Fruit fly (Drosophila melanogaster) whole organism, embryonic: Measurements from ENCODE around the gene CG15553.

Experiments used
- Ada2b ChIP-seq: fragments of 200-800 bp; sonication (Bioruptor generic); IDR thresholded peaks from 2 replicates; pipeline ENCODE4 v1.3.6; 2022; ENCODE audit warnings: missing biosample characterization, missing genetic modification characterization
- Antp ChIP-seq: fragments of 200-800 bp; sonication (Bioruptor generic); optimal IDR thresholded peaks from 3 replicates; lab custom pipeline; 2016; ENCODE audit warnings: missing biosample characterization, missing genetic modification characterization
- B-H1 ChIP-seq: fragments of 200-800 bp; sonication (Bioruptor generic); IDR thresholded peaks from 3 replicates; pipeline ENCODE4 v1.3.6; 2022; ENCODE audit warnings: missing biosample characterization, missing genetic modification characterization
- CG10979 ChIP-seq: fragments of 200-800 bp; sonication (Bioruptor generic); optimal IDR thresholded peaks from 2 replicates; lab custom pipeline; 2018; ENCODE audit warnings: missing biosample characterization, mild to moderate bottlenecking, missing genetic modification characterization, moderate library complexity
- CG11695 ChIP-seq: fragments of 200-800 bp; sonication (Bioruptor generic); IDR thresholded peaks from 3 replicates; pipeline ENCODE4 v1.3.6; 2022; ENCODE audit warnings: missing biosample characterization, missing genetic modification characterization
- CG11723 ChIP-seq: fragments of 200-800 bp; sonication (Bioruptor generic); optimal IDR thresholded peaks from 2 replicates; lab custom pipeline; 2017; ENCODE audit warnings: missing biosample characterization, mild to moderate bottlenecking, missing genetic modification characterization
- CG12236 ChIP-seq: fragments of 200-800 bp; sonication (Bioruptor generic); optimal IDR thresholded peaks from 2 replicates; lab custom pipeline; 2016; ENCODE audit warnings: missing biosample characterization, missing genetic modification characterization
- CG12659 ChIP-seq: fragments of 200-800 bp; sonication (Bioruptor generic); optimal IDR thresholded peaks from 3 replicates; lab custom pipeline; 2017; ENCODE audit warnings: mild to moderate bottlenecking, missing biosample characterization, missing genetic modification reagents, missing genetic modification characterization
- CG14050 ChIP-seq: fragments of 200-800 bp; sonication (Bioruptor generic); IDR thresholded peaks from 3 replicates; pipeline ENCODE4 v1.3.6; 2022; ENCODE audit warnings: missing biosample characterization, missing genetic modification characterization
- CG17359 ChIP-seq: fragments of 200-800 bp; sonication (Bioruptor generic); optimal IDR thresholded peaks from 3 replicates; lab custom pipeline; 2018; ENCODE audit warnings: missing biosample characterization, mild to moderate bottlenecking, missing genetic modification characterization, moderate library complexity
- CG17385 ChIP-seq: fragments of 200-800 bp; sonication (Bioruptor generic); optimal IDR thresholded peaks from 3 replicates; lab custom pipeline; 2018; ENCODE audit warnings: missing biosample characterization, mild to moderate bottlenecking, missing genetic modification characterization
- CG17829 ChIP-seq: fragments of 200-800 bp; optimal IDR thresholded peaks from 2 replicates; lab custom pipeline; 2019; ENCODE audit warnings: missing biosample characterization, mild to moderate bottlenecking, missing genetic modification characterization, moderate library complexity
- CG2889 ChIP-seq: fragments of 200-800 bp; sonication (Bioruptor generic); IDR thresholded peaks from 3 replicates; pipeline ENCODE4 v1.3.6; 2022; ENCODE audit warnings: missing biosample characterization, missing genetic modification characterization
- CG4707 ChIP-seq: fragments of 200-800 bp; sonication (Bioruptor generic); optimal IDR thresholded peaks from 2 replicates; lab custom pipeline; 2018; ENCODE audit warnings: missing biosample characterization, mild to moderate bottlenecking, missing genetic modification characterization, moderate library complexity
- CG5953 ChIP-seq: fragments of 200-800 bp; sonication (Bioruptor generic); IDR thresholded peaks from 2 replicates; pipeline ENCODE4 v1.3.6; 2022; ENCODE audit warnings: missing biosample characterization, missing genetic modification characterization
- CG6654 ChIP-seq: fragments of 200-800 bp; sonication (Bioruptor generic); optimal IDR thresholded peaks from 2 replicates; lab custom pipeline; 2017; ENCODE audit warnings: missing biosample characterization, mild to moderate bottlenecking, missing genetic modification characterization
- CG6813 ChIP-seq: fragments of 200-800 bp; sonication (Bioruptor generic); optimal IDR thresholded peaks from 2 replicates; lab custom pipeline; 2017; ENCODE audit warnings: missing biosample characterization, missing genetic modification characterization, mild to moderate bottlenecking, moderate library complexity, missing genetic modification reagents
- CG8089 ChIP-seq: fragments of 200-800 bp; sonication (Bioruptor generic); optimal IDR thresholded peaks from 3 replicates; lab custom pipeline; 2016; ENCODE audit warnings: missing biosample characterization, missing genetic modification characterization
- Chrac-16 ChIP-seq: fragments of 200-800 bp; sonication (Bioruptor generic); optimal IDR thresholded peaks from 3 replicates; lab custom pipeline; 2016; ENCODE audit warnings: missing biosample characterization, missing genetic modification characterization
- CoRest ChIP-seq: fragments of 200-800 bp; sonication (Bioruptor generic); optimal IDR thresholded peaks from 3 replicates; lab custom pipeline; 2018; ENCODE audit warnings: missing biosample characterization, mild to moderate bottlenecking, missing genetic modification characterization, moderate library complexity
- D19B ChIP-seq: fragments of 200-800 bp; sonication (Bioruptor generic); optimal IDR thresholded peaks from 2 replicates; lab custom pipeline; 2017; ENCODE audit warnings: missing biosample characterization, mild to moderate bottlenecking, missing genetic modification characterization
- Elba2 ChIP-seq: fragments of 200-800 bp; sonication (Bioruptor generic); optimal IDR thresholded peaks from 3 replicates; lab custom pipeline; 2016; ENCODE audit warnings: missing biosample characterization, missing genetic modification characterization
- HLH54F ChIP-seq: fragments of 200-800 bp; sonication (Bioruptor generic); optimal IDR thresholded peaks from 3 replicates; lab custom pipeline; 2016; ENCODE audit warnings: missing biosample characterization, missing genetic modification characterization
- Mad ChIP-seq: fragments of 200-800 bp; sonication (Bioruptor generic); optimal IDR thresholded peaks from 2 replicates; lab custom pipeline; 2016; ENCODE audit warnings: missing biosample characterization, missing genetic modification characterization
- Oaz ChIP-seq: fragments of 200-800 bp; sonication (Bioruptor generic); IDR thresholded peaks from 2 replicates; pipeline ENCODE4 v1.3.6; 2022; ENCODE audit warnings: missing biosample characterization, missing genetic modification characterization
- Ravus ChIP-seq: fragments of 200-800 bp; sonication (Bioruptor generic); IDR thresholded peaks from 2 replicates; pipeline ENCODE4 v1.3.6; 2022; ENCODE audit warnings: missing biosample characterization, missing genetic modification characterization
- Rfx ChIP-seq: fragments of 200-800 bp; sonication (Bioruptor generic); IDR thresholded peaks from 2 replicates; pipeline ENCODE4 v1.3.6; 2022; ENCODE audit warnings: missing biosample characterization, missing genetic modification characterization
- Rx ChIP-seq: fragments of 200-800 bp; sonication (Bioruptor generic); IDR thresholded peaks from 2 replicates; pipeline ENCODE4 v1.3.6; 2022; ENCODE audit warnings: missing biosample characterization, missing genetic modification characterization
- Sox102F ChIP-seq: fragments of 200-800 bp; sonication (Bioruptor generic); optimal IDR thresholded peaks from 2 replicates; lab custom pipeline; 2018; ENCODE audit warnings: missing biosample characterization, mild to moderate bottlenecking, missing genetic modification characterization, moderate library complexity
- bcd ChIP-seq: fragments of 200-800 bp; sonication (Bioruptor generic); optimal IDR thresholded peaks from 2 replicates; lab custom pipeline; 2017; ENCODE audit warnings: missing biosample characterization, mild to moderate bottlenecking, missing genetic modification characterization
- bsh ChIP-seq, 2 experiments: fragments of 200-800 bp; sonication (Bioruptor generic); optimal IDR thresholded peaks; 2 replicates each; lab custom pipeline; 2017 to 2018; ENCODE audit warnings: mild to moderate bottlenecking in 2 of 2, missing biosample characterization in 2 of 2, missing genetic modification characterization in 2 of 2, moderate library complexity in 1 of 2
- chn ChIP-seq: fragments of 200-800 bp; sonication (Bioruptor generic); optimal IDR thresholded peaks from 2 replicates; lab custom pipeline; 2016; ENCODE audit warnings: missing biosample characterization, missing genetic modification characterization
- ci ChIP-seq: fragments of 200-800 bp; sonication (Bioruptor generic); IDR thresholded peaks from 3 replicates; pipeline ENCODE4 v1.3.6; 2022; ENCODE audit warnings: missing biosample characterization, missing genetic modification characterization
- crc ChIP-seq: fragments of 200-800 bp; sonication (Bioruptor generic); optimal IDR thresholded peaks from 2 replicates; lab custom pipeline; 2016; ENCODE audit warnings: missing biosample characterization, missing genetic modification characterization
- croc ChIP-seq: fragments of 200-800 bp; sonication (Bioruptor generic); conservative IDR thresholded peaks from 3 replicates; pipeline ENCODE4 v1.3.6; 2022; ENCODE audit warnings: missing biosample characterization, missing genetic modification characterization
- dimm ChIP-seq: fragments of 200-800 bp; sonication (Bioruptor generic); IDR thresholded peaks from 2 replicates; pipeline ENCODE4 v1.3.6; 2022; ENCODE audit warnings: missing biosample characterization, missing genetic modification characterization
- dmrt99B ChIP-seq: fragments of 200-800 bp; sonication (Bioruptor generic); optimal IDR thresholded peaks from 2 replicates; lab custom pipeline; 2018; ENCODE audit warnings: missing biosample characterization, mild to moderate bottlenecking, missing genetic modification characterization, moderate library complexity
- gcm2 ChIP-seq: fragments of 200-800 bp; sonication (Bioruptor generic); optimal IDR thresholded peaks from 2 replicates; lab custom pipeline; 2016; ENCODE audit warnings: missing biosample characterization, missing genetic modification characterization
- gfzf ChIP-seq: fragments of 200-800 bp; sonication (Bioruptor generic); optimal IDR thresholded peaks from 2 replicates; lab custom pipeline; 2016; ENCODE audit warnings: missing biosample characterization, mild to moderate bottlenecking, missing genetic modification characterization, moderate library complexity
- jing ChIP-seq: fragments of 200-800 bp; sonication (Bioruptor generic); optimal IDR thresholded peaks from 2 replicates; lab custom pipeline; 2018; ENCODE audit warnings: missing biosample characterization, mild to moderate bottlenecking, missing genetic modification characterization
- lilli ChIP-seq: fragments of 200-800 bp; sonication (Bioruptor generic); optimal IDR thresholded peaks from 3 replicates; lab custom pipeline; 2016; ENCODE audit warnings: missing biosample characterization, missing genetic modification characterization
- peb ChIP-seq: fragments of 200-800 bp; sonication (Bioruptor generic); IDR thresholded peaks from 2 replicates; pipeline ENCODE4 v1.3.6; 2022; ENCODE audit warnings: missing biosample characterization, missing genetic modification characterization
- row ChIP-seq: fragments of 200-800 bp; sonication (Bioruptor generic); IDR thresholded peaks from 3 replicates; pipeline ENCODE4 v1.3.6; 2022; ENCODE audit warnings: missing biosample characterization, missing genetic modification characterization
- slp2 ChIP-seq: fragments of 200-800 bp; sonication (Bioruptor generic); optimal IDR thresholded peaks from 2 replicates; lab custom pipeline; 2016; ENCODE audit warnings: missing biosample characterization, missing genetic modification characterization
- stwl ChIP-seq: fragments of 200-800 bp; sonication (Bioruptor generic); optimal IDR thresholded peaks from 3 replicates; lab custom pipeline; 2018; ENCODE audit warnings: missing biosample characterization, mild to moderate bottlenecking, missing genetic modification characterization, moderate library complexity
- vfl ChIP-seq: fragments of 200-800 bp; sonication (Bioruptor generic); optimal IDR thresholded peaks from 2 replicates; lab custom pipeline; 2016; ENCODE audit warnings: missing biosample characterization, missing genetic modification characterization
- vnd ChIP-seq: fragments of 200-800 bp; sonication (Bioruptor generic); IDR thresholded peaks from 3 replicates; pipeline ENCODE4 v1.3.6; 2022; ENCODE audit warnings: missing biosample characterization, missing genetic modification characterization; ENCODE audit not compliant: partially characterized antibody
- wor ChIP-seq: fragments of 200-800 bp; sonication (Bioruptor generic); IDR thresholded peaks from 2 replicates; pipeline ENCODE4 v1.3.6; 2022; ENCODE audit warnings: missing biosample characterization, missing genetic modification characterization

CG15553 gene

DNA sequence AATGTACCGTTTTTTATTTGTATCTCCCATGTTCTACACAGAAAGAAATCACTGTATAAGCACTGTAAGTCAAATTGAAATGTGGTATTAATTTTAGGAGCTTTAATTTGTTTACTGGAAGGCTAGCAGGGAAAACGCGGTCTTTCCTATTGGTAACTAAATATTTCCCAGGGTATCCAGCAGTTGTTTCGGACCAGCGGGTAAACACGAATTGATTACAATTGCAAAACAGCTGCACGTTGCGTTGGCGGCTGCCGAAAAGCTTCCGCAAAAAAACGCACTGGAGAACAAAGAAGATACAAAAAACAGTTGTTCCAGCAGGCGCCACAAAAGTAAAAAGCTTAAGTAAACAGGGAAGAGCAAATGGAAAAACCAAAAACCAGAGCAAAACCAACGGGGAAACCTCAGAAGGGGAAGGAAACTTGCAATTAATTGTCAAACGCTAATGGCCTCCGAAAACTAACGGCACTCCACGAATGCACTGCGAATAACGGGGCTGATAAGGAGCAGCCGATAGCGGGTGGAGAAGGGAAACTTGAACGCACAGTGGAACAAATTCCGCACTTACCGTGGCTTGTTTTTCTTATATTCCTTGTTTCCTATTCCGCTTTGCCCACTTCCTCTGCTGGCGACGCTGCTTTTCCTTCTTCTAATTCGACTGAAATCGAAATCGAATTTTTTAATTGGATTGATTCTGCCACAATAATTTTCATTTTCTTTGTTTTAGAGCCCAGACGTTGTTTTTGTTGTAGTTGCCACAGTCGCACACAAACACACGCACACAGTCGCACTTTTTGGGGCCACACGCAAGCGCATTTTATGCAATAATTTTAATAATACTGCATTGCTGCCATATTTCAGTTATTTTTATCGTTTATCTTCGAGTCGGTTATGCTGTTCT, 40.9 kb downstream of the CG15553 start (continued):
- TF ChIP-seq CG2889 (GFP tag; lab: Robert Waterston, UW) (0 out of 3 replicates have a peak, but pooled peaks have one; percentile 7), CG6654 (GFP tag; lab: Kevin White, UChicago) (peak; percentile 12), Sox102F (GFP tag; lab: Kevin White, UChicago) (peak; percentile 51), Ravus (GFP tag; lab: Robert Waterston, UW) (no peak), HLH54F (GFP tag; lab: Kevin White, UChicago) (peak; percentile 3), croc (GFP tag; lab: Robert Waterston, UW) (no peak), CG5953 (GFP tag; lab: Robert Waterston, UW) (0 out of 2 replicates have a peak, but pooled peaks have one; percentile 32), Ada2b (GFP tag; lab: Robert Waterston, UW) (peak; percentile 46), stwl (tag; lab: Kevin White, UChicago) (no peak), CG17385 (GFP tag; lab: Kevin White, UChicago) (peak; percentile 21), CG4707 (GFP tag; lab: Kevin White, UChicago) (peak; percentile 87), CG6813 (peak; percentile 3), Oaz (no peak; the same call in 1 of the 2 replicates), Antp (peak; percentile 63), Chrac-16 (GFP tag; lab: Kevin White, UChicago) (peak; percentile 49), D19B (GFP tag; lab: Kevin White, UChicago) (peak; percentile 79), Mad (GFP tag; lab: Kevin White, UChicago) (peak; percentile 11), wor (GFP tag; lab: Robert Waterston, UW) (peak; percentile 22; the same call in 1 of the 2 replicates), Elba2 (GFP tag; lab: Kevin White, UChicago) (peak; percentile 90), Rfx (GFP tag; lab: Robert Waterston, UW) (0 out of 2 replicates have a peak, but pooled peaks have one; percentile 32), bsh (GFP tag; optimal IDR thresholded peaks at IDR 0.05; lab: Kevin White, UChicago) (peak in 1 of 2 experiments; percentile 61), B-H1 (GFP tag; lab: Robert Waterston, UW) (peak; percentile 13; the same call in 1 of the 3 replicates), CG17359 (tag; lab: Kevin White, UChicago) (peak; percentile 45), CG14050 (peak; percentile 38; the same call in 2 of the 3 replicates), vnd (no peak), row (GFP tag; lab: Robert Waterston, UW) (peak; percentile 55), ci (peak; percentile 76), CG12236 (GFP tag; lab: Kevin White, UChicago) (peak; percentile 2), bcd (GFP tag; lab: Kevin White, UChicago) (peak; percentile 6), Rx (peak; percentile 51), crc (GFP tag; lab: Kevin White, UChicago) (no peak), slp2 (GFP tag; lab: Kevin White, UChicago) (peak; percentile 35), dmrt99B (peak; percentile 44), CG11723 (GFP tag; lab: Kevin White, UChicago) (no peak), CG10979 (tag; lab: Kevin White, UChicago) (no peak), gfzf (no peak), CG17829 (tag; lab: Kevin White, UChicago) (peak; percentile 4), dimm (GFP tag; lab: Robert Waterston, UW) (0 out of 2 replicates have a peak, but pooled peaks have one; percentile 17), peb (GFP tag; lab: Robert Waterston, UW) (peak; percentile 33; the same call in 1 of the 2 replicates), chn (GFP tag; lab: Kevin White, UChicago) (peak; percentile 44), vfl (no peak), CoRest (tag; lab: Kevin White, UChicago) (peak; percentile 14), lilli (GFP tag; lab: Kevin White, UChicago) (peak; percentile 25), CG12659 (no peak), gcm2 (GFP tag; lab: Kevin White, UChicago) (peak; percentile 12), CG8089 (GFP tag; lab: Kevin White, UChicago) (peak; percentile 31), CG11695 (peak; percentile 46; the same call in 1 of the 3 replicates), jing (GFP tag; lab: Kevin White, UChicago) (peak; percentile 16)
